Worm (Caenorhabditis elegans) whole organism, L4 larva: ENCODE results near the gene blos-8.

Experiments used
- ZK546.5 ChIP-seq, 2 experiments: sonication (generic microtip); optimal IDR thresholded peaks; 2 replicates each; lab custom pipeline; 2017; ENCODE audit warnings: missing biosample characterization in 2 of 2, missing genetic modification characterization in 2 of 2
- aha-1 ChIP-seq: fragments of 150-350 bp; peaks from one replicate; lab custom pipeline; 2014; ENCODE audit warnings: missing biosample characterization, missing genetic modification characterization
- ceh-44 ChIP-seq: fragments of 200-800 bp; sonication (Bioruptor generic); IDR thresholded peaks from 2 replicates; pipeline ENCODE4 v1.3.6; 2022; ENCODE audit warnings: missing genetic modification reagents, missing genetic modification characterization, missing compliant biosample characterization
- ceh-82 ChIP-seq: sonication (generic microtip); optimal IDR thresholded peaks from 2 replicates; lab custom pipeline; 2017; ENCODE audit warnings: missing biosample characterization, missing genetic modification characterization
- ces-1 ChIP-seq: fragments of 150-350 bp; sonication (generic microtip); optimal IDR thresholded peaks from 4 replicates; lab custom pipeline; 2014; ENCODE audit warnings: missing biosample characterization, missing genetic modification reagents, missing genetic modification characterization
- duxl-1 ChIP-seq: sonication (generic microtip); optimal IDR thresholded peaks from 2 replicates; lab custom pipeline; 2016; ENCODE audit warnings: mild to moderate bottlenecking, missing genetic modification characterization, moderate library complexity, missing compliant biosample characterization; ENCODE audit not compliant: poor library complexity
- fos-1 ChIP-seq: fragments of 150-350 bp; optimal IDR thresholded peaks from 2 replicates; lab custom pipeline; 2014; ENCODE audit warnings: missing biosample characterization, missing genetic modification characterization
- jun-1 ChIP-seq: fragments of 150-350 bp; optimal IDR thresholded peaks from 2 replicates; lab custom pipeline; 2014; ENCODE audit warnings: missing biosample characterization, missing genetic modification reagents, missing genetic modification characterization
- lin-29 ChIP-seq: fragments of 200-800 bp; sonication (Bioruptor generic); IDR thresholded peaks from 2 replicates; pipeline ENCODE4 v1.3.6; 2022; ENCODE audit warnings: missing genetic modification reagents, missing genetic modification characterization, missing compliant biosample characterization
- nhr-237 ChIP-seq: sonication (generic microtip); optimal IDR thresholded peaks from 2 replicates; lab custom pipeline; 2017; ENCODE audit warnings: missing biosample characterization, missing genetic modification characterization
- sdz-12 ChIP-seq: fragments of 200-800 bp; sonication (Bioruptor generic); optimal IDR thresholded peaks from 2 replicates; lab custom pipeline; 2018; ENCODE audit warnings: mild to moderate bottlenecking, missing genetic modification characterization, missing compliant biosample characterization
- spr-3 ChIP-seq: fragments of 200-800 bp; sonication (Bioruptor generic); optimal IDR thresholded peaks from 2 replicates; lab custom pipeline; 2018; ENCODE audit warnings: mild to moderate bottlenecking, missing genetic modification characterization, missing compliant biosample characterization
- unc-62 ChIP-seq, 3 experiments: fragments of 150-350 bp in 1 of 3; sonication (generic microtip); optimal IDR thresholded peaks in 2 of 3; peaks in 1 of 3; 1 replicate in 1 of 3; 2 replicates in 2 of 3; lab custom pipeline; 2014 to 2017; ENCODE audit warnings: missing biosample characterization in 3 of 3, missing genetic modification characterization in 3 of 3, missing genetic modification reagents in 3 of 3, missing genotype in 1 of 3
- zip-11 ChIP-seq: fragments of 200-800 bp; sonication (Bioruptor generic); IDR thresholded peaks from 2 replicates; pipeline ENCODE4 v1.3.6; 2022; ENCODE audit warnings: missing genetic modification characterization, missing compliant biosample characterization

ce11 chrX:15420671-15421070, 10.3 kb downstream of the blos-8 start, which contains the start of gene F39D8.3:
- TF ChIP-seq lin-29 (GFP tag; lab: Robert Waterston, UW) (no peak), zip-11 (no peak), unc-62 (GFP tag; optimal IDR thresholded peaks at IDR 0.05 in 1 of 2; lab: Kevin White, UChicago) (no peak), unc-62 (tag; optimal IDR thresholded peaks at IDR 0.05; lab: Kevin White, UChicago) (no peak), ceh-44 (GFP tag; lab: Robert Waterston, UW) (no peak), ceh-82 (tag; lab: Kevin White, UChicago) (no peak), jun-1 (tag; lab: Kevin White, UChicago) (no peak), nhr-237 (no peak), ZK546.5 (tag; optimal IDR thresholded peaks at IDR 0.05; lab: Kevin White, UChicago) (no peak), duxl-1 (tag; lab: Kevin White, UChicago) (no peak), spr-3 (GFP tag; lab: Kevin White, UChicago) (no peak), aha-1 (tag; lab: Kevin White, UChicago) (no peak), ces-1 (GFP tag; lab: Kevin White, UChicago) (no peak), fos-1 (tag; lab: Kevin White, UChicago) (no peak), sdz-12 (GFP tag; lab: Kevin White, UChicago) (no peak)
